Fruit fly (Drosophila melanogaster) whole organism, pupa: ENCODE measurements around the gene CG7059.

Source experiments
- CG10348 ChIP-seq: fragments of 200-800 bp; sonication (Bioruptor generic); IDR thresholded peaks from 2 replicates; pipeline ENCODE4 v1.3.6; 2022; ENCODE audit warnings: missing biosample characterization, missing genetic modification characterization
- CG12605 ChIP-seq: fragments of 200-800 bp; sonication (Bioruptor generic); IDR thresholded peaks from 2 replicates; pipeline ENCODE4 v1.3.6; 2022; ENCODE audit warnings: missing biosample characterization, missing genetic modification characterization
- CG14655 ChIP-seq: fragments of 200-800 bp; sonication (Bioruptor generic); optimal IDR thresholded peaks from 3 replicates; lab custom pipeline; 2017; ENCODE audit warnings: mild to moderate bottlenecking, missing biosample characterization, missing genetic modification reagents, missing genetic modification characterization
- CG15710 ChIP-seq: fragments of 200-800 bp; sonication (Bioruptor generic); optimal IDR thresholded peaks from 2 replicates; lab custom pipeline; 2018; ENCODE audit warnings: missing biosample characterization, mild to moderate bottlenecking, missing genetic modification characterization, moderate library complexity
- CG34367 ChIP-seq: fragments of 200-800 bp; sonication (Bioruptor generic); optimal IDR thresholded peaks from 2 replicates; lab custom pipeline; 2018; ENCODE audit warnings: missing biosample characterization, mild to moderate bottlenecking, missing genetic modification characterization
- CG8159 ChIP-seq: fragments of 200-800 bp; sonication (Bioruptor generic); optimal IDR thresholded peaks from 3 replicates; lab custom pipeline; 2018; ENCODE audit warnings: missing biosample characterization, mild to moderate bottlenecking, missing genetic modification characterization, moderate library complexity
- CG8301 ChIP-seq: fragments of 200-800 bp; sonication (Bioruptor generic); optimal IDR thresholded peaks from 2 replicates; lab custom pipeline; 2018; ENCODE audit warnings: missing biosample characterization, mild to moderate bottlenecking, missing genetic modification characterization
- D1 ChIP-seq: fragments of 200-800 bp; sonication (Bioruptor generic); optimal IDR thresholded peaks from 2 replicates; lab custom pipeline; 2018; ENCODE audit warnings: missing biosample characterization, mild to moderate bottlenecking, missing genetic modification characterization, moderate library complexity
- EcR ChIP-seq: fragments of 200-800 bp; sonication (Bioruptor generic); optimal IDR thresholded peaks from 3 replicates; lab custom pipeline; 2019; ENCODE audit warnings: missing biosample characterization, missing genetic modification characterization, mild to moderate bottlenecking, moderate library complexity, missing genetic modification reagents
- Ets98B ChIP-seq: fragments of 200-800 bp; sonication (Bioruptor generic); IDR thresholded peaks from 2 replicates; pipeline ENCODE4 v1.3.6; 2022; ENCODE audit warnings: missing biosample characterization, missing genetic modification characterization
- Pif1B ChIP-seq: fragments of 200-800 bp; sonication (Bioruptor generic); optimal IDR thresholded peaks from 3 replicates; lab custom pipeline; 2016; ENCODE audit warnings: missing biosample characterization, missing genetic modification characterization
- gl ChIP-seq: fragments of 200-800 bp; sonication (Bioruptor generic); optimal IDR thresholded peaks from 2 replicates; lab custom pipeline; 2018; ENCODE audit warnings: missing biosample characterization, mild to moderate bottlenecking, missing genetic modification characterization
- rn ChIP-seq: fragments of 200-800 bp; sonication (Bioruptor generic); IDR thresholded peaks from 2 replicates; pipeline ENCODE4 v1.3.6; 2022; ENCODE audit warnings: missing biosample characterization, missing genetic modification characterization

- TF ChIP-seq CG12605 (no peak), CG8159 (tag; lab: Kevin White, UChicago) (no peak), gl (no peak), CG34367 (tag; lab: Kevin White, UChicago) (no peak), D1 (no peak), CG10348 (GFP tag; lab: Robert Waterston, UW) (no peak), Pif1B (GFP tag; lab: Kevin White, UChicago) (no peak), CG14655 (no peak), rn (GFP tag; lab: Robert Waterston, UW) (no peak), EcR (no peak), CG8301 (tag; lab: Kevin White, UChicago) (no peak), Ets98B (no peak), CG15710 (no peak)
Measured at dm6 chr3R:22432200-22432804, 42.7 kb downstream of the CG7059 start.
